Fruit fly (Drosophila melanogaster): ENCODE data around the gene msk.

msk gene

DNA sequence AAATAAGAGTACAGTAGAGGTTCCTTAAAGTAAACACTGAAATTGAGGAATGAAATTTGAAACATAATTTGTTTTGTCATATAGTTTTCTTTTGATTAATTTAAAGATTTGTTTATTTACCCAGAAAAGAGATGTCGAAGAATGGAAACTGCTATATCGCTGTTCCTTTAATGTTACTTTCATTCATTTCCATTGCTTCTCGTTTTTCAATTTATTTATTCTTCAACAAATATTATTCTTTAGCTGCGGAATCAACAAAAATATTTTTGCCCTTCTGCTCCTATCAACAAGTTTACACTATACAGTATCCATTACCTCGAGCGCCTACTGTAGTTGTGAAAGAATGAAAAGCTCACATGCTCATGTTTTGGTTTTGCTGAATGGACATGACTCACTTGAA, 39.8 kb upstream of the msk start (continued):
- peak; percentile 21 for TF ChIP-seq CG17359 (tag; optimal IDR thresholded peaks at IDR 0.05)
- TF ChIP-seq zfh2 (GFP tag; optimal IDR thresholded peaks at IDR 0.05), result peak; percentile 29
- peak; percentile 16 for TF ChIP-seq CG10979 (tag; optimal IDR thresholded peaks at IDR 0.05)
- peak; percentile 19 for TF ChIP-seq cwo (GFP tag; optimal IDR thresholded peaks at IDR 0.05)
- no peak for TF ChIP-seq CG2875 (GFP tag; optimal IDR thresholded peaks at IDR 0.05)
- peak; percentile 11 for TF ChIP-seq CG10147 (GFP tag; optimal IDR thresholded peaks at IDR 0.05)
- TF ChIP-seq dmrt99B (tag; optimal IDR thresholded peaks at IDR 0.05), result peak; percentile 43
- TF ChIP-seq Meics (GFP tag; optimal IDR thresholded peaks at IDR 0.05), result peak; percentile 1
- no peak for TF ChIP-seq slou (GFP tag; optimal IDR thresholded peaks at IDR 0.05)
- TF ChIP-seq CG18262 (tag; optimal IDR thresholded peaks at IDR 0.05), result peak; percentile 15
- peak; percentile 24 for TF ChIP-seq ind (GFP tag; optimal IDR thresholded peaks at IDR 0.05)
- TF ChIP-seq CG15011 (GFP tag; optimal IDR thresholded peaks at IDR 0.05), result no peak
- TF ChIP-seq Med (GFP tag), result peak; percentile 83
- TF ChIP-seq Side (GFP tag; optimal IDR thresholded peaks at IDR 0.05), result no peak
- peak; percentile 27 for TF ChIP-seq Blimp-1 (GFP tag; optimal IDR thresholded peaks at IDR 0.05)
- peak in 1 of 2 experiments; percentile 21 for TF ChIP-seq dpn (GFP tag; optimal IDR thresholded peaks at IDR 0.05)
- peak; percentile 46; the same call in 2 of the 3 replicates for TF ChIP-seq row (GFP tag; IDR thresholded peaks at IDR 0.05)
- TF ChIP-seq CG31441 (GFP tag; IDR thresholded peaks at IDR 0.05), result 0 out of 2 replicates have a peak, but pooled peaks have one; percentile 9
- peak; percentile 19 for TF ChIP-seq CG4424 (GFP tag; optimal IDR thresholded peaks at IDR 0.05)
- peak; percentile 30 for TF ChIP-seq bcd (GFP tag; optimal IDR thresholded peaks at IDR 0.05)
- TF ChIP-seq CG13624 (GFP tag; optimal IDR thresholded peaks at IDR 0.05), result peak; percentile 5
- TF ChIP-seq Sry-δ (GFP tag; optimal IDR thresholded peaks at IDR 0.05), result no peak
- TF ChIP-seq sima (GFP tag; optimal IDR thresholded peaks at IDR 0.05), result no peak
- no peak for TF ChIP-seq fd102C (GFP tag; optimal IDR thresholded peaks at IDR 0.05)
- peak; percentile 58 for TF ChIP-seq grau (tag; optimal IDR thresholded peaks at IDR 0.05)
- TF ChIP-seq Sox100B (GFP tag; optimal IDR thresholded peaks at IDR 0.05), result peak; percentile 53
- TF ChIP-seq CG9932 (GFP tag; IDR thresholded peaks at IDR 0.05), result peak; percentile 43; the same call in 1 of the 2 replicates
- peak; percentile 38; the same call in 1 of the 2 replicates for TF ChIP-seq al (GFP tag; IDR thresholded peaks at IDR 0.05)
- peak; percentile 40 for TF ChIP-seq CG2712 (tag; optimal IDR thresholded peaks at IDR 0.05)
- TF ChIP-seq CoRest (tag; optimal IDR thresholded peaks at IDR 0.05), result peak; percentile 6

DNA sequence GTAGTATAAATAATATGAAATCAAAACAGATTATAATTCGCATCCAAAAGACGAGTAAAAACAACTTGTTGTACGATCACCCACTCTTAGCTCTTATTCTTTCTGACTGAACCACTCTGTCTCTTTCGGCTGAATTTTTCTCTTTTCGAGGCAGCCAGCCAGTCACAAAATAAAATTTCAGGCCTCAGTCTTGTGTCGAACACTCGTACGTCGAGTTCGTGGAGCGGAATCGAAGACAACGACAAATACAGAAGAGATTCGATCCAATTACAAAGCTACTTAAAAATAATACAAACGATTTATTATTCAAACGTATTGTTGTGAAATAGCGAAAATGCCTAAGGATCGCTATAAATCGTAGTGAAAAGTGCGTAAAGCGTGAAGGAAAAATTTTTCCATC, 38.8 kb upstream of the msk start:
- TF ChIP-seq CG12769 (tag; optimal IDR thresholded peaks at IDR 0.05) (peak; percentile 43), D19A (tag; optimal IDR thresholded peaks at IDR 0.05) (no peak), CG32532 (GFP tag; IDR thresholded peaks at IDR 0.05) (peak; percentile 25; the same call in 1 of the 2 replicates), Vsx1 (GFP tag; optimal IDR thresholded peaks at IDR 0.05) (peak; percentile 31), caup (GFP tag; optimal IDR thresholded peaks at IDR 0.05; ENCODE audit: severe bottlenecking) (peak; percentile 23), Nf-YC (tag; optimal IDR thresholded peaks at IDR 0.05) (peak; percentile 39), CoRest (tag; optimal IDR thresholded peaks at IDR 0.05) (no peak), CG4404 (GFP tag; IDR thresholded peaks at IDR 0.05) (no peak), dpn (GFP tag; optimal IDR thresholded peaks at IDR 0.05) (peak in 1 of 2 experiments; percentile 17), ewg (GFP tag; optimal IDR thresholded peaks at IDR 0.05) (no peak), CG17385 (GFP tag; optimal IDR thresholded peaks at IDR 0.05) (peak; percentile 47), CG1603 (tag; optimal IDR thresholded peaks at IDR 0.05) (no peak), mirr (GFP tag; optimal IDR thresholded peaks at IDR 0.05) (peak; percentile 16), gro (GFP tag; optimal IDR thresholded peaks at IDR 0.05) (peak; percentile 59), CG7987 (GFP tag; optimal IDR thresholded peaks at IDR 0.05) (peak; percentile 19), CG8290 (GFP tag; optimal IDR thresholded peaks at IDR 0.05) (no peak), CG8290 (tag; optimal IDR thresholded peaks at IDR 0.05) (peak in 1 of 2 experiments; percentile 59), lilli (GFP tag; optimal IDR thresholded peaks at IDR 0.05) (peak; percentile 16), sr (GFP tag; IDR thresholded peaks at IDR 0.05) (peak; percentile 27; the same call in 1 of the 3 replicates), nom (GFP tag; optimal IDR thresholded peaks at IDR 0.05) (peak; percentile 66), zen2 (GFP tag; IDR thresholded peaks at IDR 0.05; ENCODE audit: partially characterized antibody) (0 out of 3 replicates have a peak, but pooled peaks have one; percentile 38), CG10959 (GFP tag; IDR thresholded peaks at IDR 0.05) (no peak), MTF-1 (GFP tag; optimal IDR thresholded peaks at IDR 0.05; ENCODE audit: borderline replicate concordance) (peak; percentile 30)

Data from whole organism, embryonic.